Worm (Caenorhabditis elegans) whole organism, mixed stage, embryonic: ENCODE measurements around the gene srj-57.

Experiments
- M03D4.4 ChIP-seq: sonication (generic microtip); optimal IDR thresholded peaks from 2 replicates; lab custom pipeline; 2017; ENCODE audit warnings: mild to moderate bottlenecking, missing genetic modification characterization, missing compliant biosample characterization
- bed-3 ChIP-seq: fragments of 200-800 bp; sonication (Bioruptor generic); optimal IDR thresholded peaks from 3 replicates; lab custom pipeline; 2018; ENCODE audit warnings: mild to moderate bottlenecking, missing genetic modification characterization, moderate library complexity, missing compliant biosample characterization
- blmp-1 ChIP-seq: fragments of 150-350 bp; optimal IDR thresholded peaks from 2 replicates; lab custom pipeline; 2014; ENCODE audit warnings: missing biosample characterization, missing genetic modification characterization
- ceh-39 ChIP-seq: fragments of 150-350 bp; optimal IDR thresholded peaks from 2 replicates; lab custom pipeline; 2014; ENCODE audit warnings: missing biosample characterization, missing genetic modification characterization
- ceh-43 ChIP-seq: fragments of 200-800 bp; sonication (Bioruptor generic); optimal IDR thresholded peaks from 2 replicates; lab custom pipeline; 2018; ENCODE audit warnings: mild to moderate bottlenecking, missing genetic modification characterization, moderate library complexity, missing compliant biosample characterization
- ceh-83 ChIP-seq: fragments of 200-800 bp; sonication (Bioruptor generic); optimal IDR thresholded peaks from 2 replicates; lab custom pipeline; 2018; ENCODE audit warnings: mild to moderate bottlenecking, missing genetic modification characterization, missing compliant biosample characterization
- ces-1 ChIP-seq: fragments of 150-350 bp; optimal IDR thresholded peaks from 2 replicates; lab custom pipeline; 2014; ENCODE audit warnings: missing biosample characterization, missing genetic modification reagents, missing genetic modification characterization
- cnd-1 ChIP-seq: fragments of 200-800 bp; sonication (Bioruptor generic); optimal IDR thresholded peaks from 2 replicates; lab custom pipeline; 2018; ENCODE audit warnings: mild to moderate bottlenecking, missing genetic modification characterization, missing compliant biosample characterization
- drap-1 ChIP-seq: fragments of 200-800 bp; sonication (Bioruptor generic); optimal IDR thresholded peaks from 3 replicates; lab custom pipeline; 2018; ENCODE audit warnings: mild to moderate bottlenecking, missing genetic modification characterization, missing compliant biosample characterization
- elt-1 ChIP-seq: sonication (generic microtip); optimal IDR thresholded peaks from 2 replicates; lab custom pipeline; 2017; ENCODE audit warnings: missing genetic modification characterization, mild to moderate bottlenecking, missing compliant biosample characterization, antibody characterized with exemption, moderate library complexity, borderline replicate concordance; ENCODE audit not compliant: insufficient read depth
- elt-3 ChIP-seq: fragments of 150-350 bp; optimal IDR thresholded peaks from 2 replicates; lab custom pipeline; 2014; ENCODE audit warnings: missing biosample characterization, missing genetic modification characterization
- flh-1 ChIP-seq: fragments of 200-800 bp; sonication (Bioruptor generic); optimal IDR thresholded peaks from 2 replicates; lab custom pipeline; 2018; ENCODE audit warnings: mild to moderate bottlenecking, missing genetic modification characterization, moderate library complexity, missing compliant biosample characterization
- ham-2 ChIP-seq: fragments of 200-800 bp; sonication (Bioruptor generic); optimal IDR thresholded peaks from 2 replicates; lab custom pipeline; 2018; ENCODE audit warnings: mild to moderate bottlenecking, missing genetic modification characterization, missing compliant biosample characterization
- hlh-1 ChIP-seq: fragments of 150-350 bp; optimal IDR thresholded peaks from 2 replicates; lab custom pipeline; 2014; ENCODE audit warnings: missing biosample characterization, missing genetic modification reagents, missing genetic modification characterization
- lin-32 ChIP-seq: fragments of 200-800 bp; sonication (Bioruptor generic); optimal IDR thresholded peaks from 2 replicates; lab custom pipeline; 2018; ENCODE audit warnings: mild to moderate bottlenecking, missing genetic modification characterization, missing compliant biosample characterization
- lsy-2 ChIP-seq: fragments of 150-350 bp; optimal IDR thresholded peaks from 2 replicates; lab custom pipeline; 2014; ENCODE audit warnings: missing biosample characterization, missing genetic modification characterization
- mab-5 ChIP-seq: fragments of 150-350 bp; optimal IDR thresholded peaks from 2 replicates; lab custom pipeline; 2014; ENCODE audit warnings: missing biosample characterization, missing genetic modification characterization
- mep-1 ChIP-seq: fragments of 150-350 bp; optimal IDR thresholded peaks from 2 replicates; lab custom pipeline; 2017; ENCODE audit warnings: missing biosample characterization, missing genetic modification reagents, missing genetic modification characterization, inconsistent platforms
- nhr-12 ChIP-seq: fragments of 150-350 bp; optimal IDR thresholded peaks from 2 replicates; lab custom pipeline; 2014; ENCODE audit warnings: missing biosample characterization, missing genetic modification characterization
- nhr-2 ChIP-seq: fragments of 150-350 bp; optimal IDR thresholded peaks from 2 replicates; lab custom pipeline; 2014; ENCODE audit warnings: missing biosample characterization, missing genetic modification characterization
- nhr-237 ChIP-seq: fragments of 150-350 bp; optimal IDR thresholded peaks from 2 replicates; lab custom pipeline; 2014; ENCODE audit warnings: missing biosample characterization, missing genetic modification characterization
- nhr-76 ChIP-seq: sonication (generic microtip); optimal IDR thresholded peaks from 2 replicates; lab custom pipeline; 2017; ENCODE audit warnings: missing biosample characterization, missing genetic modification characterization
- pha-4 ChIP-seq: fragments of 150-350 bp; optimal IDR thresholded peaks from 2 replicates; lab custom pipeline; 2018; ENCODE audit warnings: missing biosample characterization, missing genetic modification reagents, missing genetic modification characterization
- sem-2 ChIP-seq: fragments of 200-800 bp; sonication (Bioruptor generic); optimal IDR thresholded peaks from 2 replicates; lab custom pipeline; 2018; ENCODE audit warnings: mild to moderate bottlenecking, missing genetic modification characterization, missing compliant biosample characterization
- snpc-4 ChIP-seq: fragments of 150-350 bp; optimal IDR thresholded peaks from 2 replicates; lab custom pipeline; 2014; ENCODE audit warnings: missing biosample characterization, missing genetic modification characterization
- sptf-1 ChIP-seq: sonication (generic microtip); optimal IDR thresholded peaks from 2 replicates; lab custom pipeline; 2017; ENCODE audit warnings: mild to moderate bottlenecking, missing genetic modification characterization, moderate library complexity, missing compliant biosample characterization
- tbx-8 ChIP-seq: fragments of 200-800 bp; sonication (Bioruptor generic); optimal IDR thresholded peaks from 2 replicates; lab custom pipeline; 2018; ENCODE audit warnings: mild to moderate bottlenecking, missing genetic modification characterization, moderate library complexity, missing compliant biosample characterization
- unc-39 ChIP-seq: fragments of 150-350 bp; optimal IDR thresholded peaks from 2 replicates; lab custom pipeline; 2014; ENCODE audit warnings: missing biosample characterization, missing genetic modification characterization
- unc-62 ChIP-seq: fragments of 150-350 bp; optimal IDR thresholded peaks from 2 replicates; lab custom pipeline; 2014; ENCODE audit warnings: missing biosample characterization, missing genetic modification reagents, missing genetic modification characterization
- zip-8 ChIP-seq: fragments of 150-350 bp; optimal IDR thresholded peaks from 2 replicates; lab custom pipeline; 2014; ENCODE audit warnings: missing biosample characterization, missing genetic modification characterization
- ztf-11 ChIP-seq: fragments of 150-350 bp; optimal IDR thresholded peaks from 2 replicates; lab custom pipeline; 2014; ENCODE audit warnings: missing biosample characterization, missing genetic modification characterization

The srj-57 gene

DNA sequence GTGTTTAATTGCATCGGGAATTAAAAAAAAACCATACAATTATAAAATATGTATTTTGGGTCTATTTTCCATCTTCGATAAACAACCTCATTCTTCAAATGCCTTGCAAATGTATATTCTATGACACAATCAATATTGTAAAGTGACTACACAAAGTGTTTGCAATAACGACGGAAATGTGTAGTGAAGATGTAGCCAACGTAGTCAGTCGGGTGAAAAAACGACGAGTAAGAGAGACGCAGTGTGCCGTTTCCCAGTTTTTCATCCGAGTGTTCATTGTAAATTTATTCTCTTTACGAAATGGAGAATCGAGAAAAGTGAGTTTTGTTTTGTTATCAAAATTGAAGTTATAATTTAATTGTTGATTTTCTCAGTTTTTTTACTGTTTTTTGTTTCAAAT is 36.6 kb upstream of the srj-57 start, which contains the start of gene F37B4.15:
Gene F37B4.15 (plus strand): TSS at position 301 of the 400 bp plus-strand sequence.
- TF ChIP-seq tbx-8 (GFP tag; lab: Kevin White, UChicago), result no peak
- TF ChIP-seq sptf-1 (tag; lab: Kevin White, UChicago), result no peak
- no peak for TF ChIP-seq sem-2 (GFP tag; lab: Kevin White, UChicago)
- no peak for TF ChIP-seq zip-8 (tag; lab: Kevin White, UChicago)
- TF ChIP-seq elt-1 (tag; lab: Kevin White, UChicago), result no peak
- no peak for TF ChIP-seq bed-3 (GFP tag; lab: Kevin White, UChicago)
- TF ChIP-seq nhr-12 (tag; lab: Kevin White, UChicago), result no peak
- TF ChIP-seq mep-1 (tag; lab: Kevin White, UChicago), result no peak

DNA sequence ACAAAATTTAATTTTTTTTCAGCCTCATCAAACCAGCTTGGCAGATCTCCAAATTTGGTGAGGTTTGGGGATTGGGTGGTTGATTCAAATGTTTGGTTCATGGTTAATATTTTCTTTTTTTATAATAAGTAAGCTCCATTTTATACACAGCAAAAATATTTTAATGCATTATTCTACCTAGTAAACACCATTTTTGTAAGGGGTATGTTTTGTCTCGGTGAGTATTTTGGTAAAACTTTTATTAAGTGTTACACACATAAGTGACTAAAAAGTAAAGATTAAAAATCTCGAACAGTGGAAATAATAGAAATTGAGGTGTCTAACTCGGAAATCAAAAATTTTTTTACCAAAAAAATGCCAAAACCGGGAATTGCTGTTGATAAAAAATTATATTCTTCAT is 33.3 kb upstream of the srj-57 start, which contains the start of gene srw-4:
Gene srw-4 (minus strand): TSS at position 101 of the 400 bp plus-strand sequence.
- no peak for TF ChIP-seq flh-1 (GFP tag; lab: Kevin White, UChicago)
- no peak for TF ChIP-seq lin-32
- TF ChIP-seq ceh-83 (GFP tag; lab: Kevin White, UChicago), result no peak
- no peak for TF ChIP-seq elt-1 (tag; lab: Kevin White, UChicago)
- no peak for TF ChIP-seq ceh-43
- no peak for TF ChIP-seq nhr-12 (tag; lab: Kevin White, UChicago)
- no peak for TF ChIP-seq ham-2 (GFP tag; lab: Kevin White, UChicago)

ce11 chrV:2888265-2888664 is 32.9 kb upstream of the srj-57 start:
- TF ChIP-seq snpc-4 (tag; lab: Kevin White, UChicago), result no peak
- no peak for TF ChIP-seq ces-1 (GFP tag; lab: Kevin White, UChicago)
- no peak for TF ChIP-seq cnd-1 (tag; lab: Kevin White, UChicago)
- TF ChIP-seq nhr-76 (tag; lab: Kevin White, UChicago), result no peak
- no peak for TF ChIP-seq drap-1 (GFP tag; lab: Kevin White, UChicago)
- no peak for TF ChIP-seq elt-3
- TF ChIP-seq sem-2 (GFP tag; lab: Kevin White, UChicago), result no peak
- no peak for TF ChIP-seq lsy-2 (tag; lab: Kevin White, UChicago)

- TF ChIP-seq ham-2 (GFP tag; lab: Kevin White, UChicago) (no peak), snpc-4 (tag; lab: Kevin White, UChicago) (no peak), lin-32 (no peak), pha-4 (no peak), unc-39 (tag; lab: Kevin White, UChicago) (no peak), ces-1 (GFP tag; lab: Kevin White, UChicago) (no peak), hlh-1 (tag; lab: Kevin White, UChicago) (no peak), blmp-1 (tag; lab: Kevin White, UChicago) (no peak)
Observed at ce11 chrV:2884411-2884810, 29.0 kb upstream of the srj-57 start, which contains the start of gene sre-24. Gene sre-24, plus strand, starts transcription at chrV:2884711.

DNA sequence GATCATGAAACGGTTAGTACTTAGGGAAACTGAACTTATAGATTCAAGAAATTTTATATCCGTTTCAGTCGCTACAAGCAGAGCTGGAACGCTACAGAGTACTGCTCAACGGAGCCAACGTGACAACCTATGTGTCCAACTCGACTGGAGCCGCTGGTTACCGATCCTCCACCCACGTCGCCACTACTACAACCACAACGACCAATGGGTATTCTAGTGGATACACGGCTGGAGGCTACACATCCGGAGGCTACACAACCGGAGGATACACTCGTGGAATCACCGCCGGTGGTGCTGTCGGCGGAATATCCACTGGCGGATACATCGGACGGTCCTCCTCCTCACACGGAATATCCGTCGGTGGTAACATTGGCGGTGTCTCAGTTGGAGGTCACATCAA is 27.7 kb upstream of the srj-57 start:
- TF ChIP-seq ceh-39, result no peak
- no peak for TF ChIP-seq unc-39 (tag; lab: Kevin White, UChicago)
- TF ChIP-seq sem-2 (GFP tag; lab: Kevin White, UChicago), result no peak
- TF ChIP-seq M03D4.4 (tag; lab: Kevin White, UChicago), result no peak
- TF ChIP-seq blmp-1 (tag; lab: Kevin White, UChicago), result no peak
- TF ChIP-seq mab-5 (tag; lab: Kevin White, UChicago), result no peak
- no peak for TF ChIP-seq mep-1 (tag; lab: Kevin White, UChicago)
- no peak for TF ChIP-seq drap-1 (GFP tag; lab: Kevin White, UChicago)
- TF ChIP-seq nhr-76 (tag; lab: Kevin White, UChicago), result no peak
- TF ChIP-seq lin-32, result no peak
- TF ChIP-seq unc-62 (GFP tag; lab: Kevin White, UChicago), result no peak
- TF ChIP-seq nhr-237 (tag; lab: Kevin White, UChicago), result no peak
- TF ChIP-seq hlh-1 (tag; lab: Kevin White, UChicago), result no peak
- no peak for TF ChIP-seq nhr-2 (tag; lab: Kevin White, UChicago)
- TF ChIP-seq ztf-11 (tag; lab: Kevin White, UChicago), result no peak
